Fruit fly (Drosophila melanogaster) whole organism, embryonic: Measurements from ENCODE around the gene Spn100A.
A peak's percentile ranks its signal among the peaks of the same experiment; 100 is the strongest.

Experiments used
- ATbp ChIP-seq: fragments of 200-800 bp; sonication (Bioruptor generic); optimal IDR thresholded peaks from 2 replicates; lab custom pipeline; 2017; ENCODE audit warnings: missing biosample characterization, mild to moderate bottlenecking, missing genetic modification characterization, missing genetic modification reagents
- Awh ChIP-seq: fragments of 200-800 bp; sonication (Bioruptor generic); IDR thresholded peaks from 2 replicates; pipeline ENCODE4, ENCODE4 v1.3.6; 2022; ENCODE audit warnings: missing biosample characterization, missing genetic modification characterization
- Blimp-1 ChIP-seq: fragments of 200-800 bp; sonication (Bioruptor generic); optimal IDR thresholded peaks from 3 replicates; lab custom pipeline; 2018; ENCODE audit warnings: missing biosample characterization, missing genetic modification characterization, mild to moderate bottlenecking, moderate library complexity, missing genetic modification reagents
- CG11085 ChIP-seq: fragments of 200-800 bp; sonication (Bioruptor generic); IDR thresholded peaks from 2 replicates; pipeline ENCODE4 v1.3.6; 2022; ENCODE audit warnings: missing biosample characterization, missing genetic modification characterization
- CG11695 ChIP-seq: fragments of 200-800 bp; sonication (Bioruptor generic); IDR thresholded peaks from 3 replicates; pipeline ENCODE4 v1.3.6; 2022; ENCODE audit warnings: missing biosample characterization, missing genetic modification characterization
- CG12104 ChIP-seq: fragments of 200-800 bp; sonication (Bioruptor generic); optimal IDR thresholded peaks from 3 replicates; lab custom pipeline; 2016; ENCODE audit warnings: missing biosample characterization, missing genetic modification characterization
- CG15479 ChIP-seq: fragments of 200-800 bp; sonication (Bioruptor generic); optimal IDR thresholded peaks from 3 replicates; lab custom pipeline; 2019; ENCODE audit warnings: missing biosample characterization, mild to moderate bottlenecking, missing genetic modification characterization, moderate library complexity
- CG16863 ChIP-seq: fragments of 200-800 bp; sonication (Bioruptor generic); optimal IDR thresholded peaks from 3 replicates; lab custom pipeline; 2016; ENCODE audit warnings: missing biosample characterization, missing genetic modification characterization
- CG17612 ChIP-seq: fragments of 200-800 bp; sonication (Bioruptor generic); IDR thresholded peaks from 2 replicates; pipeline ENCODE4 v1.3.6; 2022; ENCODE audit warnings: missing biosample characterization, missing genetic modification characterization
- CG2889 ChIP-seq: fragments of 200-800 bp; sonication (Bioruptor generic); IDR thresholded peaks from 3 replicates; pipeline ENCODE4 v1.3.6; 2022; ENCODE audit warnings: missing biosample characterization, missing genetic modification characterization
- CG30431 ChIP-seq: fragments of 200-800 bp; sonication (Bioruptor generic); optimal IDR thresholded peaks from 2 replicates; lab custom pipeline; 2017; ENCODE audit warnings: missing biosample characterization, missing genetic modification characterization
- CG3726 ChIP-seq: fragments of 200-800 bp; sonication (Bioruptor generic); IDR thresholded peaks from 3 replicates; pipeline ENCODE4, ENCODE4 v1.3.6; 2022; ENCODE audit warnings: missing biosample characterization, missing genetic modification characterization
- CG5953 ChIP-seq: fragments of 200-800 bp; sonication (Bioruptor generic); IDR thresholded peaks from 2 replicates; pipeline ENCODE4 v1.3.6; 2022; ENCODE audit warnings: missing biosample characterization, missing genetic modification characterization
- CG6254 ChIP-seq: fragments of 200-800 bp; sonication (Bioruptor generic); optimal IDR thresholded peaks from 3 replicates; lab custom pipeline; 2017; ENCODE audit warnings: mild to moderate bottlenecking, missing biosample characterization, missing genetic modification reagents, missing genetic modification characterization
- CG6689 ChIP-seq: fragments of 200-800 bp; sonication (Bioruptor generic); IDR thresholded peaks from 2 replicates; pipeline ENCODE4 v1.3.6; 2022; ENCODE audit warnings: missing biosample characterization, missing genetic modification characterization
- CG7839 ChIP-seq: fragments of 200-800 bp; sonication (Bioruptor generic); optimal IDR thresholded peaks from 3 replicates; lab custom pipeline; 2018; ENCODE audit warnings: missing biosample characterization, mild to moderate bottlenecking, missing genetic modification characterization, moderate library complexity
- CG8290 ChIP-seq, 3 experiments: fragments of 200-800 bp; sonication (Bioruptor generic); optimal IDR thresholded peaks; 2 replicates each; lab custom pipeline; 2016 to 2019; ENCODE audit warnings: missing biosample characterization in 3 of 3, missing genetic modification characterization in 3 of 3, mild to moderate bottlenecking in 2 of 3, moderate library complexity in 1 of 3
- CG8765 ChIP-seq: fragments of 200-800 bp; sonication (Bioruptor generic); IDR thresholded peaks from 2 replicates; pipeline ENCODE4 v1.3.6; 2022; ENCODE audit warnings: missing biosample characterization, missing genetic modification characterization
- D ChIP-seq, 2 experiments: fragments of 200-800 bp in 1 of 2; fragments of >200 bp in 1 of 2; sonication (Bioruptor generic) in 1 of 2; optimal IDR thresholded peaks; 2 replicates in 1 of 2; 3 replicates in 1 of 2; lab custom pipeline; 2017; ENCODE audit warnings: mild to moderate bottlenecking in 1 of 2, missing biosample characterization in 1 of 2, missing genetic modification characterization in 1 of 2, missing genetic modification reagents in 1 of 2
- D19A ChIP-seq: fragments of 200-800 bp; optimal IDR thresholded peaks from 3 replicates; lab custom pipeline; 2019; ENCODE audit warnings: missing biosample characterization, mild to moderate bottlenecking, missing genetic modification characterization, moderate library complexity
- HHEX ChIP-seq: fragments of 200-800 bp; sonication (Bioruptor generic); optimal IDR thresholded peaks from 3 replicates; lab custom pipeline; 2017; ENCODE audit warnings: missing biosample characterization, mild to moderate bottlenecking, missing genetic modification characterization, missing genetic modification reagents
- Hr51 ChIP-seq, 2 experiments: fragments of 200-800 bp; sonication (Bioruptor generic); optimal IDR thresholded peaks; 2 replicates in 1 of 2; 3 replicates in 1 of 2; lab custom pipeline; 2016 to 2018; ENCODE audit warnings: missing biosample characterization in 2 of 2, missing genetic modification characterization in 2 of 2, mild to moderate bottlenecking in 1 of 2, moderate library complexity in 1 of 2
- Lpt ChIP-seq: fragments of >200 bp; optimal IDR thresholded peaks from 2 replicates; lab custom pipeline; 2018; ENCODE audit warnings: missing biosample characterization, missing genetic modification characterization
- MESR4 ChIP-seq: fragments of 200-800 bp; sonication (Bioruptor generic); optimal IDR thresholded peaks from 2 replicates; lab custom pipeline; 2018; ENCODE audit warnings: missing biosample characterization, mild to moderate bottlenecking, missing genetic modification characterization, moderate library complexity
- Mad ChIP-seq: fragments of 200-800 bp; sonication (Bioruptor generic); optimal IDR thresholded peaks from 2 replicates; lab custom pipeline; 2016; ENCODE audit warnings: missing biosample characterization, missing genetic modification characterization
- Med ChIP-seq: fragments of 200-800 bp; sonication (Bioruptor generic); peaks from one replicate; lab custom pipeline; 2016; ENCODE audit warnings: missing biosample characterization, missing genetic modification characterization, mild to moderate bottlenecking, inconsistent platforms, moderate library complexity
- NFAT ChIP-seq: fragments of 200-800 bp; sonication (Bioruptor generic); IDR thresholded peaks from 2 replicates; pipeline ENCODE4 v1.3.6; 2022; ENCODE audit warnings: missing biosample characterization, missing genetic modification characterization
- Six4 ChIP-seq: fragments of 200-800 bp; sonication (Bioruptor generic); optimal IDR thresholded peaks from 2 replicates; lab custom pipeline; 2016; ENCODE audit warnings: missing biosample characterization, missing genetic modification characterization
- Xrp1 ChIP-seq: fragments of 200-800 bp; sonication (Bioruptor generic); IDR thresholded peaks from 2 replicates; pipeline ENCODE4 v1.3.6; 2022; ENCODE audit warnings: missing biosample characterization, missing genetic modification characterization
- bab2 ChIP-seq: fragments of 200-800 bp; sonication (Bioruptor generic); optimal IDR thresholded peaks from 2 replicates; lab custom pipeline; 2016; ENCODE audit warnings: missing biosample characterization, missing genetic modification characterization
- bowl ChIP-seq: fragments of 200-800 bp; sonication (Bioruptor generic); IDR thresholded peaks from 2 replicates; pipeline ENCODE4 v1.3.6; 2022; ENCODE audit warnings: missing biosample characterization, missing genetic modification characterization
- bsh ChIP-seq, 2 experiments: fragments of 200-800 bp; sonication (Bioruptor generic); optimal IDR thresholded peaks; 2 replicates each; lab custom pipeline; 2017 to 2018; ENCODE audit warnings: mild to moderate bottlenecking in 2 of 2, missing biosample characterization in 2 of 2, missing genetic modification characterization in 2 of 2, moderate library complexity in 1 of 2
- fd64A ChIP-seq: fragments of 200-800 bp; sonication (Bioruptor generic); optimal IDR thresholded peaks from 3 replicates; lab custom pipeline; 2018; ENCODE audit warnings: missing biosample characterization, mild to moderate bottlenecking, missing genetic modification characterization
- ftz-f1 ChIP-seq: fragments of 200-800 bp; sonication (Bioruptor generic); optimal IDR thresholded peaks from 2 replicates; lab custom pipeline; 2016; ENCODE audit warnings: missing biosample characterization, missing genetic modification characterization
- gem ChIP-seq: fragments of 200-800 bp; sonication (Bioruptor generic); optimal IDR thresholded peaks from 2 replicates; lab custom pipeline; 2019; ENCODE audit warnings: missing biosample characterization, mild to moderate bottlenecking, missing genetic modification characterization, moderate library complexity
- lab ChIP-seq: fragments of 200-800 bp; sonication (Bioruptor generic); optimal IDR thresholded peaks from 3 replicates; lab custom pipeline; 2017; ENCODE audit warnings: missing biosample characterization, missing genetic modification characterization, mild to moderate bottlenecking, moderate library complexity, missing genetic modification reagents
- maf-S ChIP-seq: fragments of 200-800 bp; sonication (Bioruptor generic); optimal IDR thresholded peaks from 2 replicates; lab custom pipeline; 2016; ENCODE audit warnings: missing biosample characterization, missing genetic modification characterization
- nmo ChIP-seq: fragments of 200-800 bp; sonication (Bioruptor generic); optimal IDR thresholded peaks from 2 replicates; lab custom pipeline; 2018; ENCODE audit warnings: missing biosample characterization, mild to moderate bottlenecking, missing genetic modification characterization, moderate library complexity
- pan ChIP-seq, 4 experiments: fragments of >200 bp in 3 of 4; fragments of 200-800 bp in 1 of 4; sonication (Bioruptor generic) in 1 of 4; optimal IDR thresholded peaks in 3 of 4; IDR thresholded peaks in 1 of 4; 2 replicates each; pipeline versions ENCODE4 v1.3.6 to Lab custom; 2017 to 2022; ENCODE audit warnings: missing biosample characterization in 2 of 4, missing genetic modification characterization in 2 of 4, mixed read lengths in 1 of 4
- phol ChIP-seq: fragments of 200-800 bp; sonication (Bioruptor generic); optimal IDR thresholded peaks from 3 replicates; lab custom pipeline; 2018; ENCODE audit warnings: missing biosample characterization, mild to moderate bottlenecking, missing genetic modification characterization, moderate library complexity
- ranshi ChIP-seq: fragments of 200-800 bp; sonication (Bioruptor generic); IDR thresholded peaks from 2 replicates; pipeline ENCODE4 v1.3.6; 2022; ENCODE audit warnings: missing biosample characterization, missing genetic modification characterization
- row ChIP-seq: fragments of 200-800 bp; sonication (Bioruptor generic); IDR thresholded peaks from 3 replicates; pipeline ENCODE4 v1.3.6; 2022; ENCODE audit warnings: missing biosample characterization, missing genetic modification characterization
- scrt ChIP-seq: fragments of 200-800 bp; sonication (Bioruptor generic); optimal IDR thresholded peaks from 2 replicates; lab custom pipeline; 2018; ENCODE audit warnings: missing biosample characterization, mild to moderate bottlenecking, missing genetic modification characterization, moderate library complexity
- sens ChIP-seq: fragments of 200-800 bp; sonication (Bioruptor generic); peaks from one replicate; lab custom pipeline; 2016; ENCODE audit warnings: missing biosample characterization, missing genetic modification characterization
- sug ChIP-seq: fragments of 200-800 bp; optimal IDR thresholded peaks from 2 replicates; lab custom pipeline; 2019; ENCODE audit warnings: missing biosample characterization, mild to moderate bottlenecking, missing genetic modification characterization, moderate library complexity
- vfl ChIP-seq: fragments of 200-800 bp; sonication (Bioruptor generic); optimal IDR thresholded peaks from 2 replicates; lab custom pipeline; 2016; ENCODE audit warnings: missing biosample characterization, missing genetic modification characterization
- zen ChIP-seq: fragments of 200-800 bp; sonication (Bioruptor generic); optimal IDR thresholded peaks from 3 replicates; lab custom pipeline; 2018; ENCODE audit warnings: missing biosample characterization, mild to moderate bottlenecking, missing genetic modification characterization, moderate library complexity
- zfh1 ChIP-seq: fragments of 200-800 bp; sonication (Bioruptor generic); IDR thresholded peaks from 3 replicates; pipeline ENCODE4 v1.3.6; 2022; ENCODE audit warnings: missing biosample characterization, missing genetic modification characterization
- zfh2 ChIP-seq: fragments of 200-800 bp; sonication (Bioruptor generic); optimal IDR thresholded peaks from 2 replicates; lab custom pipeline; 2016; ENCODE audit warnings: missing biosample characterization, missing genetic modification characterization

Gene Spn100A

DNA sequence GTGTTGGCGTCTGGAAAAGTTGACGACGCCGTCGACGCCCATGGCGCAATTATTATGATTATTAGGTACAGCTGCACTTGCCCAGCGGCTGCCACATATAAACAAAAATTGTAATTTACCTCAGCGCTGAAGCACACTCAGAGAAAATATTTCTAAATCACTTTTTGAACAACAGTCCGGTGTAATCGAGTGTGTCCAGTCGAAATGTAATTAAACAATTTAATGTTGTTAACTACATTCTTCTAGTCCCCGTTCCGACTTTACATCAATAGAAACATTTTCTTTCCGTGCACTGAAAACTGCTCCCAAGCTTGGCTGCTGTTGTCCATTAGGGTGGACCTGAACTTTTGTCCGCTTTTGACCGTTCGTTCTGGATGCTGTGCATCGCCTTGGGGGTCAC lies 38.6 kb downstream of the Spn100A start (continued):
- TF ChIP-seq D (optimal IDR thresholded peaks at IDR 0.05; lab: Kevin White, UChicago) (no peak), D (GFP tag; optimal IDR thresholded peaks at IDR 0.05; lab: Kevin White, UChicago) (peak; percentile 7), Mad (GFP tag; lab: Kevin White, UChicago) (no peak), scrt (no peak), HHEX (no peak), CG5953 (GFP tag; lab: Robert Waterston, UW) (no peak; the same call in 1 of the 2 replicates), NFAT (GFP tag; lab: Robert Waterston, UW) (no peak), bab2 (GFP tag; lab: Kevin White, UChicago) (no peak), Med (peak; percentile 86), Hr51 (GFP tag; optimal IDR thresholded peaks at IDR 0.05; lab: Kevin White, UChicago) (peak in 1 of 2 experiments; percentile 21), CG6689 (GFP tag; lab: Robert Waterston, UW) (peak; percentile 29; the same call in 1 of the 2 replicates), fd64A (GFP tag; lab: Kevin White, UChicago) (no peak), D19A (tag; lab: Kevin White, UChicago) (no peak), gem (peak; percentile 35), Lpt (no peak), CG3726 (GFP tag; lab: Robert Waterston, UW) (no peak), sens (GFP tag; lab: Kevin White, UChicago) (peak; percentile 87), Six4 (no peak), sug (no peak), CG2889 (GFP tag; lab: Robert Waterston, UW) (no peak), lab (peak; percentile 30), MESR4 (GFP tag; lab: Kevin White, UChicago) (no peak), CG8290 (GFP tag; optimal IDR thresholded peaks at IDR 0.05; lab: Kevin White, UChicago) (no peak), CG8290 (tag; optimal IDR thresholded peaks at IDR 0.05; lab: Kevin White, UChicago) (peak in 1 of 2 experiments; percentile 48), ftz-f1 (GFP tag; lab: Kevin White, UChicago) (no peak), CG30431 (GFP tag; lab: Kevin White, UChicago) (no peak), bsh (GFP tag; optimal IDR thresholded peaks at IDR 0.05; lab: Kevin White, UChicago) (peak in 1 of 2 experiments; percentile 40), phol (tag; lab: Kevin White, UChicago) (peak; percentile 18), CG11695 (GFP tag; lab: Robert Waterston, UW) (no peak), pan (optimal IDR thresholded peaks at IDR 0.05; lab: Kevin White, UChicago) (no peak), pan (GFP tag; optimal IDR thresholded peaks at IDR 0.05 in 1 of 2, IDR thresholded peaks at IDR 0.05 in 1 of 2) (peak in 1 of 2 experiments; percentile 11), CG6254 (GFP tag; lab: Kevin White, UChicago) (no peak), vfl (GFP tag; lab: Kevin White, UChicago) (no peak), CG7839 (peak; percentile 34), zen (tag; lab: Kevin White, UChicago) (no peak), CG17612 (GFP tag; lab: Robert Waterston, UW) (no peak), CG8765 (no peak), row (peak; percentile 37; the same call in 1 of the 3 replicates), maf-S (GFP tag; lab: Kevin White, UChicago) (no peak), bowl (GFP tag; lab: Robert Waterston, UW) (no peak), Xrp1 (peak; percentile 31; the same call in 1 of the 2 replicates), CG15479 (GFP tag; lab: Kevin White, UChicago) (no peak), CG12104 (no peak), ATbp (GFP tag; lab: Kevin White, UChicago) (no peak), CG11085 (GFP tag; lab: Robert Waterston, UW) (no peak), nmo (GFP tag; lab: Kevin White, UChicago) (no peak), Blimp-1 (GFP tag; lab: Kevin White, UChicago) (peak; percentile 25), ranshi (GFP tag; lab: Robert Waterston, UW) (no peak), zfh2 (GFP tag; lab: Kevin White, UChicago) (no peak), CG16863 (GFP tag; lab: Kevin White, UChicago) (no peak), Awh (GFP tag; lab: Robert Waterston, UW) (no peak), zfh1 (GFP tag; lab: Robert Waterston, UW) (peak; percentile 35; the same call in 1 of the 3 replicates)
